Fruit fly (Drosophila melanogaster): ENCODE data around the gene TotZ.

DNA sequence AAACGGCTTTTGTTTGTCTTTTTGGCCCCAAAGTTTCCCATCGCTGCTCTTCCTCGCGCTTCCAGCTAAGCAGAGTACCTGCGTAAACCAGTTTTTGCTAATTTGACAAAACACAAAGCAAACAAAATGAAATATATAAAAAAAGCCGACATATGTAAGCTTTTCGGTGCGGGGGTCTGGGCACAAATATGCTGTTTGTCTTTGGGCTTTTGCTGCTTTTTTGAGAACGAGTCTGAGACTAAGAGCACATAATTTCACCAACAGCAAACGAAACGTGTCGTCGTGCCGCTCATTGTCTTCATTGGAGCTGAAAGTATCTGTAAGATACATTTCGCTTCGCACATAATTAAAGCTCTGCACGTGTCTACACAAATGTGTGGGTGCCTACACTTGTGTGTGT, 38.3 kb downstream of the TotZ start:
- TF ChIP-seq fkh (GFP tag; optimal IDR thresholded peaks at IDR 0.05) (peak; percentile 79), Ets96B (tag; optimal IDR thresholded peaks at IDR 0.05) (no peak), Smox (GFP tag; optimal IDR thresholded peaks at IDR 0.05) (no peak), achi (GFP tag; optimal IDR thresholded peaks at IDR 0.05) (no peak), CG8632 (GFP tag; optimal IDR thresholded peaks at IDR 0.05) (no peak), acj6 (GFP tag; optimal IDR thresholded peaks at IDR 0.05) (no peak), dsx (GFP tag; optimal IDR thresholded peaks at IDR 0.05; ENCODE audit: poor library complexity, severe bottlenecking) (no peak), CG3919 (GFP tag; optimal IDR thresholded peaks at IDR 0.05) (no peak), CG8119 (GFP tag; IDR thresholded peaks at IDR 0.05) (no peak)

Data from whole organism, prepupa.